Worm (Caenorhabditis elegans) whole organism, young adult: Measurements from ENCODE around the gene C27H5.6.

Source experiments
- F10E7.11 ChIP-seq: sonication (generic microtip); optimal IDR thresholded peaks from 2 replicates; lab custom pipeline; 2017; ENCODE audit warnings: mild to moderate bottlenecking, missing genetic modification characterization, moderate library complexity, missing compliant biosample characterization
- cebp-2 ChIP-seq: fragments of 200-800 bp; sonication (Bioruptor generic); IDR thresholded peaks from 2 replicates; pipeline ENCODE4 v1.3.6; 2022; ENCODE audit warnings: missing genetic modification characterization, missing compliant biosample characterization
- die-1 ChIP-seq: sonication (generic microtip); optimal IDR thresholded peaks from 2 replicates; lab custom pipeline; 2016; ENCODE audit warnings: missing genotype, mild to moderate bottlenecking, missing genetic modification characterization, missing compliant biosample characterization
- hmg-1.2 ChIP-seq: fragments of 200-800 bp; sonication (Bioruptor generic); IDR thresholded peaks from 2 replicates; pipeline ENCODE4 v1.3.6; 2022; ENCODE audit warnings: missing genetic modification reagents, missing genetic modification characterization, missing compliant biosample characterization
- let-607 ChIP-seq, 2 experiments: fragments of 200-800 bp in 1 of 2; sonication (Bioruptor generic) in 1 of 2; sonication (generic microtip) in 1 of 2; optimal IDR thresholded peaks; 2 replicates each; lab custom pipeline; 2016 to 2018; ENCODE audit warnings: mild to moderate bottlenecking in 2 of 2, missing compliant biosample characterization in 2 of 2, missing genetic modification characterization in 2 of 2, moderate library complexity in 2 of 2, missing genotype in 1 of 2
- lsl-1 ChIP-seq: fragments of 200-800 bp; sonication (Bioruptor generic); optimal IDR thresholded peaks from 2 replicates; lab custom pipeline; 2018; ENCODE audit warnings: mild to moderate bottlenecking, missing genetic modification characterization, moderate library complexity, missing compliant biosample characterization
- madf-8 ChIP-seq: fragments of 200-800 bp; sonication (Bioruptor generic); conservative IDR thresholded peaks from 2 replicates; pipeline ENCODE4 v1.3.6; 2022; ENCODE audit warnings: missing genetic modification reagents, missing genetic modification characterization, missing compliant biosample characterization
- sea-2 ChIP-seq: fragments of 200-800 bp; sonication (Bioruptor generic); IDR thresholded peaks from 2 replicates; pipeline ENCODE4 v1.3.6; 2022; ENCODE audit warnings: missing genetic modification characterization, missing compliant biosample characterization
- snpc-4 ChIP-seq, 5 experiments: fragments of 150-350 bp in 1 of 5; sonication (generic microtip) in 4 of 5; optimal IDR thresholded peaks; 2 replicates each; lab custom pipeline; 2014 to 2018; ENCODE audit warnings: missing genetic modification characterization in 5 of 5, missing biosample characterization in 3 of 5, antibody characterized with exemption in 2 of 5, mild to moderate bottlenecking in 2 of 5, missing compliant biosample characterization in 2 of 5, missing genotype in 2 of 5, moderate library complexity in 2 of 5, missing genetic modification reagents in 1 of 5
- somi-1 ChIP-seq: fragments of 200-800 bp; sonication (Bioruptor generic); optimal IDR thresholded peaks from 2 replicates; lab custom pipeline; 2018; ENCODE audit warnings: mild to moderate bottlenecking, missing genetic modification characterization, missing compliant biosample characterization
- ztf-18 ChIP-seq: sonication (generic microtip); optimal IDR thresholded peaks from 2 replicates; lab custom pipeline; 2016; ENCODE audit warnings: missing genotype, mild to moderate bottlenecking, missing genetic modification characterization, missing compliant biosample characterization

- TF ChIP-seq F10E7.11 (tag; lab: Kevin White, UChicago) (no peak), madf-8 (GFP tag; lab: Robert Waterston, UW) (no peak), sea-2 (no peak), let-607 (tag; optimal IDR thresholded peaks at IDR 0.05; lab: Kevin White, UChicago) (no peak), somi-1 (GFP tag; lab: Kevin White, UChicago) (no peak), ztf-18 (tag; lab: Kevin White, UChicago) (no peak), snpc-4 (GFP tag; optimal IDR thresholded peaks at IDR 0.05; lab: Kevin White, UChicago) (no peak), snpc-4 (tag; optimal IDR thresholded peaks at IDR 0.05; lab: Kevin White, UChicago) (no peak), hmg-1.2 (GFP tag; lab: Robert Waterston, UW) (peak; percentile 14; the same call in 1 of the 2 replicates), die-1 (tag; lab: Kevin White, UChicago) (no peak), cebp-2 (GFP tag; lab: Robert Waterston, UW) (no peak), lsl-1 (GFP tag; lab: Kevin White, UChicago) (no peak)
These were observed 31.6 kb downstream of the C27H5.6 start, which contains the start of gene C27H5.2 for ce11 chrII:7155392-7155791.
